Worm (Caenorhabditis elegans) whole organism, late embryonic: Measurements from ENCODE around the gene ZK1058.9.

ENCODE experiments used
- C08G9.2 ChIP-seq: sonication (generic microtip); optimal IDR thresholded peaks from 2 replicates; lab custom pipeline; 2016; ENCODE audit warnings: mild to moderate bottlenecking, missing genetic modification characterization, moderate library complexity, missing compliant biosample characterization
- C38D4.7 ChIP-seq: fragments of 200-800 bp; sonication (Bioruptor generic); optimal IDR thresholded peaks from 2 replicates; lab custom pipeline; 2018; ENCODE audit warnings: mild to moderate bottlenecking, missing genetic modification characterization, moderate library complexity, missing compliant biosample characterization
- K02D7.2 ChIP-seq: sonication (generic microtip); optimal IDR thresholded peaks from 2 replicates; lab custom pipeline; 2017; ENCODE audit warnings: mild to moderate bottlenecking, missing genetic modification characterization, missing compliant biosample characterization
- Y22D7AL.16 ChIP-seq: sonication (generic microtip); optimal IDR thresholded peaks from 2 replicates; lab custom pipeline; 2016; ENCODE audit warnings: missing genetic modification characterization, missing compliant biosample characterization
- ceh-14 ChIP-seq: sonication (generic microtip); optimal IDR thresholded peaks from 2 replicates; lab custom pipeline; 2016; ENCODE audit warnings: missing genotype, missing genetic modification characterization, missing compliant biosample characterization
- ceh-19 ChIP-seq: fragments of 200-800 bp; sonication (Bioruptor generic); optimal IDR thresholded peaks from 2 replicates; lab custom pipeline; 2018; ENCODE audit warnings: mild to moderate bottlenecking, missing genetic modification characterization, missing compliant biosample characterization
- ceh-24 ChIP-seq: sonication (generic microtip); optimal IDR thresholded peaks from 2 replicates; lab custom pipeline; 2016; ENCODE audit warnings: mild to moderate bottlenecking, missing genetic modification characterization, missing compliant biosample characterization
- ceh-30 ChIP-seq: fragments of 150-350 bp; optimal IDR thresholded peaks from 2 replicates; lab custom pipeline; 2014; ENCODE audit warnings: missing biosample characterization, missing genetic modification characterization
- ceh-31 ChIP-seq: sonication (generic microtip); optimal IDR thresholded peaks from 2 replicates; lab custom pipeline; 2016; ENCODE audit warnings: missing genetic modification characterization, missing compliant biosample characterization
- ceh-45 ChIP-seq: fragments of 200-800 bp; sonication (Bioruptor generic); IDR thresholded peaks from 2 replicates; pipeline ENCODE4 v1.3.6; 2022; ENCODE audit warnings: missing genetic modification reagents, missing genetic modification characterization, missing compliant biosample characterization
- dmd-4 ChIP-seq: sonication (generic microtip); optimal IDR thresholded peaks from 2 replicates; lab custom pipeline; 2016; ENCODE audit warnings: borderline replicate concordance, missing genetic modification characterization, missing compliant biosample characterization
- elt-2 ChIP-seq: sonication (generic microtip); optimal IDR thresholded peaks from 2 replicates; lab custom pipeline; 2016; ENCODE audit warnings: missing genetic modification reagents, missing genetic modification characterization, missing compliant biosample characterization
- elt-4 ChIP-seq: sonication (generic microtip); optimal IDR thresholded peaks from 2 replicates; lab custom pipeline; 2016; ENCODE audit warnings: missing genetic modification characterization, missing compliant biosample characterization
- ets-4 ChIP-seq: sonication (generic microtip); optimal IDR thresholded peaks from 2 replicates; lab custom pipeline; 2016; ENCODE audit warnings: missing genetic modification characterization, missing compliant biosample characterization
- fkh-6 ChIP-seq: sonication (generic microtip); optimal IDR thresholded peaks from 2 replicates; lab custom pipeline; 2016; ENCODE audit warnings: missing genetic modification characterization, missing compliant biosample characterization
- hlh-13 ChIP-seq: fragments of 200-800 bp; sonication (Bioruptor generic); optimal IDR thresholded peaks from 2 replicates; lab custom pipeline; 2018; ENCODE audit warnings: mild to moderate bottlenecking, missing genetic modification characterization, missing compliant biosample characterization
- hlh-30 ChIP-seq: sonication (generic microtip); optimal IDR thresholded peaks from 2 replicates; lab custom pipeline; 2017; ENCODE audit warnings: antibody characterized with exemption, missing genetic modification characterization, missing compliant biosample characterization; ENCODE audit not compliant: insufficient read depth
- hlh-6 ChIP-seq: sonication (generic microtip); optimal IDR thresholded peaks from 2 replicates; lab custom pipeline; 2016; ENCODE audit warnings: missing genotype, missing genetic modification characterization, missing compliant biosample characterization
- lin-11 ChIP-seq: fragments of 200-800 bp; sonication (Bioruptor generic); optimal IDR thresholded peaks from 2 replicates; lab custom pipeline; 2018; ENCODE audit warnings: mild to moderate bottlenecking, missing genetic modification characterization, missing compliant biosample characterization
- madf-2 ChIP-seq: sonication (generic microtip); optimal IDR thresholded peaks from 2 replicates; lab custom pipeline; 2017; ENCODE audit warnings: missing genetic modification characterization, missing compliant biosample characterization
- nhr-11 ChIP-seq: fragments of 150-350 bp; optimal IDR thresholded peaks from 2 replicates; lab custom pipeline; 2014; ENCODE audit warnings: missing biosample characterization, missing genetic modification characterization
- nhr-232 ChIP-seq: sonication (generic microtip); optimal IDR thresholded peaks from 2 replicates; lab custom pipeline; 2016; ENCODE audit warnings: missing genetic modification characterization, missing compliant biosample characterization
- npax-4 ChIP-seq: sonication (generic microtip); optimal IDR thresholded peaks from 2 replicates; lab custom pipeline; 2016; ENCODE audit warnings: missing genetic modification characterization, missing compliant biosample characterization
- odd-2 ChIP-seq: sonication (generic microtip); optimal IDR thresholded peaks from 2 replicates; lab custom pipeline; 2017; ENCODE audit warnings: antibody characterized with exemption, mild to moderate bottlenecking, missing genetic modification characterization, missing compliant biosample characterization
- pag-3 ChIP-seq: sonication (generic microtip); optimal IDR thresholded peaks from 2 replicates; lab custom pipeline; 2016; ENCODE audit warnings: missing compliant biosample characterization, missing genetic modification characterization, borderline replicate concordance
- pat-9 ChIP-seq: fragments of 200-800 bp; sonication (Bioruptor generic); optimal IDR thresholded peaks from 2 replicates; lab custom pipeline; 2018; ENCODE audit warnings: mild to moderate bottlenecking, missing genetic modification characterization, moderate library complexity, missing compliant biosample characterization
- pros-1 ChIP-seq: fragments of 150-350 bp; optimal IDR thresholded peaks from 2 replicates; lab custom pipeline; 2014; ENCODE audit warnings: missing biosample characterization, missing genetic modification reagents, missing genetic modification characterization
- ref-2 ChIP-seq: sonication (generic microtip); optimal IDR thresholded peaks from 2 replicates; lab custom pipeline; 2016; ENCODE audit warnings: missing genetic modification characterization, missing compliant biosample characterization
- syd-9 ChIP-seq: sonication (generic microtip); optimal IDR thresholded peaks from 2 replicates; lab custom pipeline; 2016; ENCODE audit warnings: mild to moderate bottlenecking, missing genetic modification characterization, moderate library complexity, missing compliant biosample characterization
- unc-3 ChIP-seq, 2 experiments: fragments of 200-800 bp in 1 of 2; sonication (Bioruptor generic) in 1 of 2; sonication (generic microtip) in 1 of 2; conservative IDR thresholded peaks in 1 of 2; optimal IDR thresholded peaks in 1 of 2; 2 replicates each; pipeline versions ENCODE4 v1.3.6 to Lab custom; 2016 to 2022; ENCODE audit warnings: missing compliant biosample characterization in 2 of 2, missing genetic modification characterization in 2 of 2, missing genetic modification reagents in 1 of 2
- unc-42 ChIP-seq: sonication (generic microtip); optimal IDR thresholded peaks from 2 replicates; lab custom pipeline; 2016; ENCODE audit warnings: missing genotype, missing genetic modification characterization, missing compliant biosample characterization
- unc-55 ChIP-seq: sonication (generic microtip); optimal IDR thresholded peaks from 2 replicates; lab custom pipeline; 2017; ENCODE audit warnings: missing biosample characterization, missing genetic modification reagents, missing genetic modification characterization
- unc-86 ChIP-seq: sonication (generic microtip); optimal IDR thresholded peaks from 2 replicates; lab custom pipeline; 2016; ENCODE audit warnings: missing genetic modification characterization, missing compliant biosample characterization

The ZK1058.9 gene

DNA sequence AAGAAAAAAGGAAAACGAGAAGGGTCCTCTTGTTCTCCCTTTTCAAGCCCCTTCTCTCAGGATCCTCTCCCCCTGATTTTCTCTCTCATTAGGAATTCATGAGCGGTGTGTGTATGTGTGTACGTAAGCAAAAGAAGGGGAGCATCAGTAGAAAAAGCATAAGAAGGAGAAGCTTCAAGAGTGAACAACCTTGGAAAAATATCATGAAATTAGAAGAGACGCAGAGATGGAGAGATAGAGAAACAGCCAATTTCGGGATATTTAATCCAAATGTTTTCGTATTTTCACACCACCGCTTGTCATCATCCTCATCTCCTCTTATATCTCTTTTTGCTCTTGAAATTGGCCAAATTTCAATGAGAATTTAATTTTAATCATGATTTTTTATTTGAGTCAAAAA, 42.9 kb downstream of the ZK1058.9 start:
- TF ChIP-seq unc-3 (GFP tag; conservative IDR thresholded peaks at IDR 0.05; lab: Robert Waterston, UW) (no peak), unc-3 (tag; optimal IDR thresholded peaks at IDR 0.05; lab: Kevin White, UChicago) (no peak), unc-42 (peak; percentile 1)

DNA sequence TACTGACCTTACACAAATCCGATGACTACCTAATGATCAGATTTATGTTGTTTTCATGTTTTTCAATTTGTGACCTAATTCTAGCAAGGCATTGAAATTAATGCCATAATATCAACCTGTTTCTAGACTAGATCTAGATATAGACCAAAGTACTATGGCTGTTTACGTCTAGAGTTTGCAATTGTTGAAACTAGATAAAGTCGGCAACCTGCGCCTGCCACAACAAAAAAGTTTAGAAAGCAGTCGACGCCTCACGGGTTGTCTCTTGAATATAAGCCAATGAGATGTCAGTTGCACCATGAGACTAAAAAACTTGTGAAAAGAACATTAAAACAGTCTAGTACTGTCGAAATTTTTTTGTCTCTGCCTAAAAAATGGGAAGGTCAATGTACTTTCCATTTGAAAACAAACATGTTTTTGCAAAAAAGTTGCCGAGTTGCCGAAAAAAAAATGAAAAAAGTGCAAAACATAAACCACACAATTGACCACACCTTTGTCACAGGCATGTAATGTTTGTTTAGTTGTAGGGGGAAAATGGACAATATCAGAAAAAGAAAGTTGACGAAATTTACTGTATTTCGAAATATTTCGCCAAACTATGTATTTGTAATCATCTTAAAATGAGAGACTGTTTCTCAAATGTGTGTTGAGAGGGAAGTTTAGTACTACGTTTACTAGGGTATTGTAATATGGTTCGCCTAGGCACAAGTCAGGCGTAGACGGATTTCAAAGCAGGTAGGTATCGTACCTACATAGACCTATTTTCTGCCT, 46.8 kb downstream of the ZK1058.9 start:
- no peak for TF ChIP-seq unc-42
- no peak for TF ChIP-seq hlh-13
- TF ChIP-seq hlh-6 = no peak
- TF ChIP-seq ceh-24 = no peak
- TF ChIP-seq K02D7.2 (tag; lab: Kevin White, UChicago) = no peak
- no peak for TF ChIP-seq ceh-45 (GFP tag; lab: Robert Waterston, UW)
- TF ChIP-seq fkh-6 = no peak
- no peak for TF ChIP-seq ets-4
- no peak for TF ChIP-seq syd-9 (tag; lab: Kevin White, UChicago)
- no peak for TF ChIP-seq pag-3
- no peak for TF ChIP-seq unc-55 (GFP tag; lab: Kevin White, UChicago)
- TF ChIP-seq lin-11 (tag; lab: Kevin White, UChicago) = no peak
- TF ChIP-seq ceh-30 (tag; lab: Kevin White, UChicago) = no peak
- no peak for TF ChIP-seq pat-9
- no peak for TF ChIP-seq odd-2 (tag; lab: Kevin White, UChicago)
- TF ChIP-seq npax-4 (tag; lab: Kevin White, UChicago) = no peak
- no peak for TF ChIP-seq C38D4.7 (GFP tag; lab: Kevin White, UChicago)

- TF ChIP-seq unc-3 (GFP tag; conservative IDR thresholded peaks at IDR 0.05; lab: Robert Waterston, UW) (no peak), unc-3 (tag; optimal IDR thresholded peaks at IDR 0.05; lab: Kevin White, UChicago) (no peak), ref-2 (tag; lab: Kevin White, UChicago) (peak; percentile 78), ceh-31 (tag; lab: Kevin White, UChicago) (peak; percentile 32), K02D7.2 (tag; lab: Kevin White, UChicago) (no peak)
Observed at ce11 chrIII:3876197-3876897, 49.7 kb downstream of the ZK1058.9 start.

DNA sequence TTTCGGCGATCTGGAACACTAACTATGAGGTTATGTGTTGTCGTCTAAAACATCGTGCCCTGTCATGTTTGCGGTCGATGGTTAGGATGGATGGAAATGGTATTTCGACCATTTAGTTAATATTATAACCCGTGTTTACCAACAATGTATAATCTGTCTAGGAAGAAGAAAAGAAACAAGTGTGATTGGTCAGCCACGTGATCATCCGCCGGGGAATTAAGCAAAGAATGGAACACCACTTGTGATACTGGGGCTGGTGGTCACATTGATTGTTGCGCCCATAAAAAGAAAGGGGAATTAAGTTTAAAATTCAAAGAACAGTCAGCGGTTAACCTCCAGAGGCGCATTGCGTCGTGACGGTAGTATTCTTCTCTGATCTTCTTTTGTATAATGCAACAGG, 50.4 kb downstream of the ZK1058.9 start:
- TF ChIP-seq hlh-30 (tag; lab: Kevin White, UChicago) = peak; percentile 48
- TF ChIP-seq ceh-19 (GFP tag; lab: Kevin White, UChicago) = no peak

ce11 chrIII:3874895-3875294, 51.1 kb downstream of the ZK1058.9 start:
- no peak for TF ChIP-seq elt-4 (tag; lab: Kevin White, UChicago)

DNA sequence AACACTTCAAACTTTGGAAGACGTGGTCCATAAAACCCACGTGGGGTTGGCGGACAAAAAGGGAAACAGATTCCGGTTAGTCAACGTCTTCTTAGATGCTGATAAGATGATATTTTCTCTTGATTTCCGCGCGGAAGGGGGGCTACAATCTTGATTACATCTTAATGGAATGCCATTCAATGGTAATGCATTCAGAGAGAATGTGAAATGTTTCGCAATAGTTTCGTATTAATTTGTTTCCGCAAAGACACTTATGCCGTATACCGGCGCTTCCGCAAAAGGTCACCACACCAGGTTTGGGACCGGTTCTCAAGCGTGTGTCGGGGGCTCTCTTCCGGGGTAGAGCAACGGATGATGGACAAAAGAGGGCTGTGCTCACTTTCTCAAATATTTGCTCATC, 51.5 kb downstream of the ZK1058.9 start:
- no peak for TF ChIP-seq nhr-11 (tag; lab: Kevin White, UChicago)
- no peak for TF ChIP-seq C38D4.7 (GFP tag; lab: Kevin White, UChicago)
- no peak for TF ChIP-seq ceh-24
- TF ChIP-seq ets-4 = no peak
- TF ChIP-seq ceh-14 (tag; lab: Kevin White, UChicago) = no peak
- no peak for TF ChIP-seq C08G9.2 (tag; lab: Kevin White, UChicago)
- TF ChIP-seq nhr-232 (tag; lab: Kevin White, UChicago) = no peak
- TF ChIP-seq dmd-4 (tag; lab: Kevin White, UChicago) = no peak
- TF ChIP-seq pros-1 = no peak
- no peak for TF ChIP-seq madf-2 (tag; lab: Kevin White, UChicago)
- TF ChIP-seq Y22D7AL.16 (tag; lab: Kevin White, UChicago) = no peak
- no peak for TF ChIP-seq unc-86
- TF ChIP-seq elt-2 = no peak
- no peak for TF ChIP-seq pat-9
- TF ChIP-seq, all 69 proteins: peak for 0
